Worm (Caenorhabditis elegans): ENCODE measurements around the gene asp-12.

DNA sequence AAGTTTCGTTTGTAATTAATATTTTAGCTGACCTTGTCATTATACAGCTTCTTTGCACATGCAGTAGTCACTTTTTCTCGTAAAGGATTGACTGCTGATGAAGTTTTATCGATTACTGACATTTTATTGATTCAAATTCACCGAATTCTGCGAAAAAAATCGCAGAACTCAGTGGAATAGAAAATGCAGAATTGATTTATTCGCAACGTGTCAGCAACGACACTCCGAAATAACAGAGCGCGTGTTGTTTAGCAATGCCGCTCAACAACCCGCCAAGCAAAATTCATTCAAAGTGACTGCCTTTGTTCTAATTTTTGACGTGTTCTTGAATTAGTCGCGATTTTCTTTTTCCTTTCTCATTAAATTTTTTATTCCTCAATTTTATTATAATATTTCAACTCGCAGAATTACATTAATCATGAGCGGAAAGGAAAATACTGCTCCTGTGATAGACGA, 47.9 kb upstream of the asp-12 start, which contains the start of the genes cogc-6 and air-1:
- TF ChIP-seq nhr-237 (tag; optimal IDR thresholded peaks at IDR 0.05) (no peak), ztf-4 (tag; optimal IDR thresholded peaks at IDR 0.05) (no peak), unc-62 (GFP tag; optimal IDR thresholded peaks at IDR 0.05) (no peak), nhr-12 (tag; optimal IDR thresholded peaks at IDR 0.05) (no peak), nhr-76 (tag; optimal IDR thresholded peaks at IDR 0.05) (no peak), ama-1 (optimal IDR thresholded peaks at IDR 0.05) (no peak)
